Worm (Caenorhabditis elegans): ENCODE data around the gene ZC449.8.

- TF ChIP-seq unc-3 (GFP tag; conservative IDR thresholded peaks at IDR 0.05): no peak
- TF ChIP-seq unc-3 (tag; optimal IDR thresholded peaks at IDR 0.05): no peak
- no peak for TF ChIP-seq ama-1 (optimal IDR thresholded peaks at IDR 0.05)
- no peak for TF ChIP-seq tbx-2 (tag; optimal IDR thresholded peaks at IDR 0.05)
- no peak for TF ChIP-seq pqm-1 (tag; optimal IDR thresholded peaks at IDR 0.05)
Measured at ce11 chrX:5015775-5016174, at the start of gene ZC449.8.

Data from whole organism, late embryonic.